Fruit fly (Drosophila melanogaster) whole organism, embryonic: Measurements from ENCODE around the gene scat.

Experiments used
- Atf6 ChIP-seq: fragments of 200-800 bp; sonication (Bioruptor generic); IDR thresholded peaks from 2 replicates; pipeline ENCODE4 v1.3.6; 2022; ENCODE audit warnings: missing biosample characterization, missing genetic modification characterization
- Bdp1 ChIP-seq: fragments of 200-800 bp; sonication (Bioruptor generic); optimal IDR thresholded peaks from 3 replicates; lab custom pipeline; 2016; ENCODE audit warnings: missing biosample characterization, missing genetic modification characterization
- CG10209 ChIP-seq: fragments of 200-800 bp; sonication (Bioruptor generic); optimal IDR thresholded peaks from 3 replicates; lab custom pipeline; 2017; ENCODE audit warnings: missing biosample characterization, mild to moderate bottlenecking, missing genetic modification characterization, missing genetic modification reagents
- CG10959 ChIP-seq: fragments of 200-800 bp; sonication (Bioruptor generic); IDR thresholded peaks from 2 replicates; pipeline ENCODE4 v1.3.6; 2022; ENCODE audit warnings: missing biosample characterization, missing genetic modification characterization
- CG11456 ChIP-seq: fragments of 200-800 bp; sonication (Bioruptor generic); IDR thresholded peaks from 3 replicates; pipeline ENCODE4 v1.3.6; 2022; ENCODE audit warnings: missing biosample characterization, missing genetic modification characterization
- CG11695 ChIP-seq: fragments of 200-800 bp; sonication (Bioruptor generic); IDR thresholded peaks from 3 replicates; pipeline ENCODE4 v1.3.6; 2022; ENCODE audit warnings: missing biosample characterization, missing genetic modification characterization
- CG11723 ChIP-seq: fragments of 200-800 bp; sonication (Bioruptor generic); optimal IDR thresholded peaks from 2 replicates; lab custom pipeline; 2017; ENCODE audit warnings: missing biosample characterization, mild to moderate bottlenecking, missing genetic modification characterization
- CG14860 ChIP-seq: fragments of 200-800 bp; sonication (Bioruptor generic); IDR thresholded peaks from 3 replicates; pipeline ENCODE4 v1.3.6; 2022; ENCODE audit warnings: missing biosample characterization, missing genetic modification characterization; ENCODE audit not compliant: partially characterized antibody
- CG1529 ChIP-seq: fragments of 200-800 bp; sonication (Bioruptor generic); optimal IDR thresholded peaks from 3 replicates; lab custom pipeline; 2018; ENCODE audit warnings: missing biosample characterization, missing genetic modification characterization
- CG15601 ChIP-seq: fragments of 200-800 bp; sonication (Bioruptor generic); optimal IDR thresholded peaks from 3 replicates; lab custom pipeline; 2019; ENCODE audit warnings: missing biosample characterization, mild to moderate bottlenecking, missing genetic modification characterization, moderate library complexity
- CG17568 ChIP-seq: fragments of 200-800 bp; sonication (Bioruptor generic); optimal IDR thresholded peaks from 2 replicates; lab custom pipeline; 2018; ENCODE audit warnings: missing biosample characterization, mild to moderate bottlenecking, missing genetic modification characterization, moderate library complexity
- CG18619 ChIP-seq: fragments of 200-800 bp; sonication (Bioruptor generic); optimal IDR thresholded peaks from 3 replicates; lab custom pipeline; 2017; ENCODE audit warnings: missing biosample characterization, mild to moderate bottlenecking, missing genetic modification characterization
- CG18764 ChIP-seq: fragments of 200-800 bp; sonication (Bioruptor generic); optimal IDR thresholded peaks from 3 replicates; lab custom pipeline; 2016; ENCODE audit warnings: missing biosample characterization, missing genetic modification characterization
- CG30431 ChIP-seq: fragments of 200-800 bp; sonication (Bioruptor generic); optimal IDR thresholded peaks from 2 replicates; lab custom pipeline; 2017; ENCODE audit warnings: missing biosample characterization, missing genetic modification characterization
- CG31388 ChIP-seq: fragments of 200-800 bp; sonication (Bioruptor generic); optimal IDR thresholded peaks from 2 replicates; lab custom pipeline; 2016; ENCODE audit warnings: missing biosample characterization, missing genetic modification characterization
- CG31441 ChIP-seq: fragments of 200-800 bp; sonication (Bioruptor generic); IDR thresholded peaks from 2 replicates; pipeline ENCODE4 v1.3.6; 2022; ENCODE audit warnings: missing biosample characterization, missing genetic modification characterization
- CG33557 ChIP-seq: fragments of 200-800 bp; sonication (Bioruptor generic); optimal IDR thresholded peaks from 2 replicates; lab custom pipeline; 2019; ENCODE audit warnings: missing biosample characterization, mild to moderate bottlenecking, missing genetic modification characterization, moderate library complexity
- CG4328 ChIP-seq: fragments of 200-800 bp; sonication (Bioruptor generic); optimal IDR thresholded peaks from 3 replicates; lab custom pipeline; 2017; ENCODE audit warnings: missing biosample characterization, missing genetic modification reagents, missing genetic modification characterization
- CG9215 ChIP-seq: fragments of 200-800 bp; sonication (Bioruptor generic); IDR thresholded peaks from 2 replicates; pipeline ENCODE4 v1.3.6; 2022; ENCODE audit warnings: missing biosample characterization, missing genetic modification characterization
- CG9609 ChIP-seq: fragments of 200-800 bp; sonication (Bioruptor generic); optimal IDR thresholded peaks from 3 replicates; lab custom pipeline; 2016; ENCODE audit warnings: missing biosample characterization, missing genetic modification characterization
- Chrac-16 ChIP-seq: fragments of 200-800 bp; sonication (Bioruptor generic); optimal IDR thresholded peaks from 3 replicates; lab custom pipeline; 2016; ENCODE audit warnings: missing biosample characterization, missing genetic modification characterization
- Dp ChIP-seq: fragments of 200-800 bp; sonication (Bioruptor generic); optimal IDR thresholded peaks from 2 replicates; lab custom pipeline; 2018; ENCODE audit warnings: missing biosample characterization, mild to moderate bottlenecking, missing genetic modification characterization, moderate library complexity
- Hey ChIP-seq: fragments of 200-800 bp; sonication (Bioruptor generic); optimal IDR thresholded peaks from 3 replicates; lab custom pipeline; 2018; ENCODE audit warnings: missing biosample characterization, mild to moderate bottlenecking, missing genetic modification characterization
- Hr51 ChIP-seq, 2 experiments: fragments of 200-800 bp; sonication (Bioruptor generic); optimal IDR thresholded peaks; 2 replicates in 1 of 2; 3 replicates in 1 of 2; lab custom pipeline; 2016 to 2018; ENCODE audit warnings: missing biosample characterization in 2 of 2, missing genetic modification characterization in 2 of 2, mild to moderate bottlenecking in 1 of 2, moderate library complexity in 1 of 2
- Nf-YB ChIP-seq: fragments of 200-800 bp; sonication (Bioruptor generic); optimal IDR thresholded peaks from 3 replicates; lab custom pipeline; 2019; ENCODE audit warnings: missing biosample characterization, mild to moderate bottlenecking, missing genetic modification characterization, moderate library complexity
- PHDP ChIP-seq: fragments of 200-800 bp; sonication (Bioruptor generic); optimal IDR thresholded peaks from 3 replicates; lab custom pipeline; 2018; ENCODE audit warnings: missing biosample characterization, mild to moderate bottlenecking, missing genetic modification characterization, moderate library complexity
- Sry-β ChIP-seq: fragments of 200-800 bp; sonication (Bioruptor generic); optimal IDR thresholded peaks from 2 replicates; lab custom pipeline; 2018; ENCODE audit warnings: missing biosample characterization, mild to moderate bottlenecking, missing genetic modification characterization, moderate library complexity
- abd-A ChIP-seq: fragments of 200-800 bp; sonication (Bioruptor generic); optimal IDR thresholded peaks from 3 replicates; lab custom pipeline; 2019; ENCODE audit warnings: missing biosample characterization, mild to moderate bottlenecking, missing genetic modification characterization, moderate library complexity
- chif ChIP-seq, 2 experiments: fragments of 200-800 bp; sonication (Bioruptor generic); optimal IDR thresholded peaks; 3 replicates each; lab custom pipeline; 2016; ENCODE audit warnings: missing biosample characterization in 2 of 2, missing genetic modification characterization in 2 of 2
- chn ChIP-seq: fragments of 200-800 bp; sonication (Bioruptor generic); optimal IDR thresholded peaks from 2 replicates; lab custom pipeline; 2016; ENCODE audit warnings: missing biosample characterization, missing genetic modification characterization
- cwo ChIP-seq: fragments of 200-800 bp; sonication (Bioruptor generic); optimal IDR thresholded peaks from 3 replicates; lab custom pipeline; 2017; ENCODE audit warnings: missing biosample characterization, missing genetic modification characterization, mild to moderate bottlenecking, moderate library complexity, missing genetic modification reagents
- dmrt99B ChIP-seq: fragments of 200-800 bp; sonication (Bioruptor generic); optimal IDR thresholded peaks from 2 replicates; lab custom pipeline; 2018; ENCODE audit warnings: missing biosample characterization, mild to moderate bottlenecking, missing genetic modification characterization, moderate library complexity
- gem ChIP-seq: fragments of 200-800 bp; sonication (Bioruptor generic); optimal IDR thresholded peaks from 2 replicates; lab custom pipeline; 2019; ENCODE audit warnings: missing biosample characterization, mild to moderate bottlenecking, missing genetic modification characterization, moderate library complexity
- gro ChIP-seq: fragments of 200-800 bp; sonication (Bioruptor generic); optimal IDR thresholded peaks from 2 replicates; lab custom pipeline; 2016; ENCODE audit warnings: missing biosample characterization, missing genetic modification characterization
- ken ChIP-seq: fragments of 200-800 bp; sonication (Bioruptor generic); IDR thresholded peaks from 3 replicates; pipeline ENCODE4 v1.3.6; 2022; ENCODE audit warnings: missing biosample characterization, missing genetic modification characterization
- kni ChIP-seq: fragments of 200-800 bp; sonication (Bioruptor generic); optimal IDR thresholded peaks from 3 replicates; lab custom pipeline; 2017; ENCODE audit warnings: mild to moderate bottlenecking, missing biosample characterization, missing genetic modification reagents, missing genetic modification characterization
- lilli ChIP-seq: fragments of 200-800 bp; sonication (Bioruptor generic); optimal IDR thresholded peaks from 3 replicates; lab custom pipeline; 2016; ENCODE audit warnings: missing biosample characterization, missing genetic modification characterization
- pan ChIP-seq, 4 experiments: fragments of >200 bp in 3 of 4; fragments of 200-800 bp in 1 of 4; sonication (Bioruptor generic) in 1 of 4; optimal IDR thresholded peaks in 3 of 4; IDR thresholded peaks in 1 of 4; 2 replicates each; pipeline versions ENCODE4 v1.3.6 to Lab custom; 2017 to 2022; ENCODE audit warnings: missing biosample characterization in 2 of 4, missing genetic modification characterization in 2 of 4, mixed read lengths in 1 of 4
- pros ChIP-seq: fragments of 200-800 bp; sonication (Bioruptor generic); optimal IDR thresholded peaks from 3 replicates; lab custom pipeline; 2019; ENCODE audit warnings: missing biosample characterization, mild to moderate bottlenecking, missing genetic modification characterization, moderate library complexity
- schlank ChIP-seq: fragments of 200-800 bp; sonication (Bioruptor generic); optimal IDR thresholded peaks from 2 replicates; lab custom pipeline; 2018; ENCODE audit warnings: missing biosample characterization, mild to moderate bottlenecking, missing genetic modification characterization
- usp ChIP-seq: fragments of >200 bp; optimal IDR thresholded peaks from 2 replicates; lab custom pipeline; 2017; ENCODE audit warnings: missing biosample characterization, missing genetic modification characterization
- zfh2 ChIP-seq: fragments of 200-800 bp; sonication (Bioruptor generic); optimal IDR thresholded peaks from 2 replicates; lab custom pipeline; 2016; ENCODE audit warnings: missing biosample characterization, missing genetic modification characterization

Gene scat

DNA sequence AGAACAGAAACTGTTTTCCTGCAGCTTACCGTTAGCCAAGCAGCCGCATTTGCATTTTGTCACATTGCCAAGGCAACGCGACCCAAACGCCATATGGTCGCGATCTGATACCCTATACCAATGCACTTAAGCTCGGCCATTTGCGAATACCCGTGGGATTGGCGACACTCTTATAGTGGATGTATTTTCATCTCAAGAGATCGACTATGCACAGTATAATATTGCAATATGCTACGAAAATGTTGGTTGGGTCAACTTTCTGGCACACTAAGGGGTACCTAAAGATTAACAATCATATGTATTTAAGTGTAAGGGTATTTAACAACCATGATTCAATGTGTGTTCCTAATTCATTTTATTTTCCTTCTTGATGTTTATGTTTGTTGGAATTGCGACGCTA lies 7.0 kb downstream of the scat start (continued):
- TF ChIP-seq Hr51 (GFP tag; optimal IDR thresholded peaks at IDR 0.05; lab: Kevin White, UChicago) (peak in 1 of 2 experiments; percentile 6), gem (tag; lab: Kevin White, UChicago) (peak; percentile 31)

DNA sequence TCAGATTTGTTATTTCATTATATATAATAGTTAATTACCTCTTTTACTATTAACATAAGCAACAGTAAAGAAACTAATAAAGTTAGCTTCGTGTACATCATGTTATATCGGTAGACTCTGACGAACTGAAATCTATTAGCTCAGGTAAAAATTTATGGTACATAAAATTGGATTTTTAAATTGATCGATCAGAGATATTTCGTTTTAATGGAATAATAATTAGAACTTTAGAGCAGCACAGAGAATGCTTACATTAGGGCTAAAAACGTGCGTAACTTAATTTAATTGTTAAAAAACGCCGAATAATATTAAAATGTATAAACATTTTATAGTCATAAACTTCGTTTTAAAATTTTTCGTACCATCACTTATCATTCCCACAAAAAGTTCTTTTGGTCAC lies 9.4 kb downstream of the scat start, which contains the start of gene CG33723:
CG33723 (minus strand) TSS at position 101 of the 400 bp plus-strand sequence.
- no peak for TF ChIP-seq chif (GFP tag; optimal IDR thresholded peaks at IDR 0.05; lab: Kevin White, UChicago)
- no peak for TF ChIP-seq Sry-β (GFP tag; lab: Kevin White, UChicago)
- TF ChIP-seq Atf6 (GFP tag; lab: Robert Waterston, UW), result no peak
- no peak for TF ChIP-seq CG10209
- no peak for TF ChIP-seq CG30431 (GFP tag; lab: Kevin White, UChicago)
- no peak for TF ChIP-seq Chrac-16
- no peak for TF ChIP-seq CG33557 (GFP tag; lab: Kevin White, UChicago)
- TF ChIP-seq usp (GFP tag; lab: Kevin White, UChicago), result no peak
- TF ChIP-seq CG10959 (GFP tag; lab: Robert Waterston, UW), result no peak
- no peak for TF ChIP-seq CG31388 (GFP tag; lab: Kevin White, UChicago)
- TF ChIP-seq gro (GFP tag; lab: Kevin White, UChicago), result no peak
- TF ChIP-seq CG18764 (GFP tag; lab: Kevin White, UChicago), result no peak
- TF ChIP-seq PHDP (tag; lab: Kevin White, UChicago), result no peak
- no peak for TF ChIP-seq CG11723 (GFP tag; lab: Kevin White, UChicago)
- no peak for TF ChIP-seq schlank (tag; lab: Kevin White, UChicago)

DNA sequence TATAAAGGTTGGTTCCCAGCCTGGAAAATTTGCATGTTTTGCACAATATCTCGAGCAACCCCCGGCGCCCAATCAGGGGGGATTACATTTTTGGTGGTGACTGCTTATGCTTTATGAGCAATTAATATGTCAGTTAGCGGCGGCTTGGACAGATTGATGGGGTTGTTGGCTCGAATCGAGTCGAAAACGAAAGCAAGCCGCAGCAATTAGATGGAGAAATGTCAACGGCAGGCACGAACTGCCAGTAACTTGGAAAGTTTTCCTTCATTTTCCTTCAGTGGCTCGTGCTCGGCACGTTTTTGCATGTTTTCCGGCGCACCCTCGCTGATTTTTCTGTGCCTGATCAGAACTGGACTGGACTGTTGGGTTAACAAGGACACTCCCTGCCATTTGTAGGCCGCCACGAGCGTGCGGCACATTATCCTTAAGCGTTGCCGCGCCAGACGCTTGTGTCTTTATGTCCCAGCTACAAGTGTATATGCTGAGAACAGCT lies 11.6 kb downstream of the scat start:
- TF ChIP-seq CG1529 (GFP tag; lab: Kevin White, UChicago) (no peak), ken (GFP tag; lab: Robert Waterston, UW) (no peak), CG31441 (no peak), kni (GFP tag; lab: Kevin White, UChicago) (peak; percentile 3), CG14860 (GFP tag; lab: Robert Waterston, UW) (no peak), CG11456 (GFP tag; lab: Robert Waterston, UW) (no peak), lilli (GFP tag; lab: Kevin White, UChicago) (no peak), CG18619 (GFP tag; lab: Kevin White, UChicago) (no peak), abd-A (tag; lab: Kevin White, UChicago) (peak; percentile 51), cwo (GFP tag; lab: Kevin White, UChicago) (no peak), CG9609 (GFP tag; lab: Kevin White, UChicago) (no peak), CG4328 (GFP tag; lab: Kevin White, UChicago) (no peak), CG11695 (no peak), Hey (tag; lab: Kevin White, UChicago) (peak; percentile 97), pan (optimal IDR thresholded peaks at IDR 0.05; lab: Kevin White, UChicago) (no peak), pan (GFP tag; optimal IDR thresholded peaks at IDR 0.05 in 1 of 2, IDR thresholded peaks at IDR 0.05 in 1 of 2) (no peak), Bdp1 (GFP tag; lab: Kevin White, UChicago) (no peak), zfh2 (GFP tag; lab: Kevin White, UChicago) (no peak), pros (GFP tag; lab: Kevin White, UChicago) (peak; percentile 81), dmrt99B (tag; lab: Kevin White, UChicago) (no peak), Nf-YB (no peak), chn (GFP tag; lab: Kevin White, UChicago) (no peak), CG9215 (GFP tag; lab: Robert Waterston, UW) (no peak), CG15601 (tag; lab: Kevin White, UChicago) (no peak), CG17568 (GFP tag; lab: Kevin White, UChicago) (no peak), Dp (GFP tag; lab: Kevin White, UChicago) (no peak)
- TF ChIP-seq, all 482 proteins: peak for 4
